Fruit fly (Drosophila melanogaster): ENCODE results near the gene CG4101.
"Not testable (repeated sequence)": the region's sequence is repeated elsewhere in the genome, so short reads cannot be mapped to it uniquely, and the experiment has no call there.

Gene CG4101

DNA sequence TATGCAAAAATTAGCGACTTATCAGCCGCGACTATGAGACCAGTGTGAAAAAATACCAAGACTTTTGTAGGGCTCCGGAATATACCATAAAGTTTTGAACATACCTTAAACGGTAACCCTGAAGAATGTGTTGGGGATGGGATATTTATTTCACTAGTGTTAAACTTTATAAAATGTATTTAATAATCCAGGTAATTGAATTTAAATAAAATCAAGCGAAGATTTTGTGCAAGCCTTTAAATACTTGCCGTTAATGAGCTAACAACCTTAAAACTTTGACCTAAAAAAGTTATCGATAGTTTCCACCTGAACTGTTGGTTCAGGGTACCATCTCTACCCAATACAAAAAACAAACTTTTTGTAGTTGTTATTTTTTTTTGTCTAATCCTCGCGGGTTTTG lies at the start of gene CG4101:
Gene CG4101, plus strand, starts transcription at position 335 of the 400 bp plus-strand sequence.
- TF ChIP-seq usp (GFP tag; optimal IDR thresholded peaks at IDR 0.05) (no peak), CG8478 (optimal IDR thresholded peaks at IDR 0.05) (no peak), Dll (optimal IDR thresholded peaks at IDR 0.05) (no peak), EcR (GFP tag; optimal IDR thresholded peaks at IDR 0.05) (no peak), pan (optimal IDR thresholded peaks at IDR 0.05) (no peak), psq (optimal IDR thresholded peaks at IDR 0.05) (no peak)

DNA sequence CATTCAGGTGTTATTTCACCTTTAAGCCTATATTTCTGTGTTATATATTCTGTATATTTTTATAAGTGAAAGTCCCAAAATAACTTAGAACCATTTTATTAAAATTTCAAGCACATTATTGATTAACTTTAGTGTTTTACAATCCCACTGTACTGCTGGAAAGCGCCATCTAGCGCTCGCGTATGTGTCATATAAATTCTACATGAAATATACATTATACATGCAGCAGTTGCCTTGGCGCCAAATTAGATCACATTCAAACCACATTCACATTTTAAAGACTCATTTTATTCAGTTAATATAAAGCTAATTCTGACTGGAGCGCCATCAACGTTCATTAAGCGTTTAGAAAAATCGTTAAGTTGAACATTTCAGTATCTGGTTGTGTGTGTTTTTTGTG lies 48.9 kb upstream of the CG4101 start:
- TF ChIP-seq psq (optimal IDR thresholded peaks at IDR 0.05) (no peak), pan (optimal IDR thresholded peaks at IDR 0.05) (no peak)

DNA sequence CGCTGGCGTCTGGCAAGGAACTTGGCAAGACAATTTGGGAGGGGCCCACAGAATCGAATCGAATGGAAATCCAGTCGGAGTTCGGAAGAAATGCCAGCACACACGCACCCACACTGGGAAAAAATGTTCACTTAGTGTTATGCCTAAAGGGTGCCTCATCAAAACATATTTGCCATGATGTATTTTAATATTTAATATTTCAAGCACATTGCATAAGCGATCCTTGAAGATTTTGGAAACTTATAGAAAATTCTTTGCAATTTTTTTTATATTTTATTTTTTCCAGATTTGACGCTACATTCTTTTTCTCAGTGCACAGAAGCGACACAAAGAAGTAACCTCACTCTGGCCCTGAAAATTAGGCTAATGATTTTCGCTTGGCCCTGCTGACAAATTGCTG lies 46.2 kb upstream of the CG4101 start:
- TF ChIP-seq usp (GFP tag; optimal IDR thresholded peaks at IDR 0.05): no peak
- no peak for TF ChIP-seq Dll (optimal IDR thresholded peaks at IDR 0.05)
- no peak for TF ChIP-seq EcR (GFP tag; optimal IDR thresholded peaks at IDR 0.05)
- no peak for TF ChIP-seq psq (optimal IDR thresholded peaks at IDR 0.05)
- no peak for TF ChIP-seq CG8478 (optimal IDR thresholded peaks at IDR 0.05)

DNA sequence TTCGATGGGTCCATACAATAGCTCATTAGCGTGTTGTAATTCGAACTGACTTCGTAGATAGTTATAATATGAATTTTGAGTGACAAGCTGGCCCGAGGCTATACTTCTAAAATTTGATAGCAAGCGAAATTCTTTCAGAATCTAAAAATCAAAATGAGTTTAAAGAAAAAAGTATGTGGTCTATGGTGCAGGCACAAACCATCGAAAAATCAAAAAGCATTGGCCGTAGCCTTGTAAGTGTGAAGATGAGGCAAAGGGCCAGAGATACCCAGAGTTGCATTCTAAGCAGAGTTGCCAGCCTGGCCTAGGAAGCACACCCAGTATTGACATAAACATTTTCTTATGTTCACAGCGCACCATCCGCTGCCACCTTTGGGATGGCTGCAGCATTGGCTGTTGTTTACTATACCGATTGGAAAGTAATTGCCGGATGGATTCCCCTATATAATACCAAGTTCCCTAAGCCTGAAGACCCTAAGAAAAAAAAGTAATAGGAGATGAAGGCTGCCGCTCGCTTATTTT lies 45.5 kb upstream of the CG4101 start, which contains the start of gene UQCR-6.4L:
Gene UQCR-6.4L, plus strand, starts transcription at position 51 of the 522 bp plus-strand sequence.
- no peak for TF ChIP-seq pan (optimal IDR thresholded peaks at IDR 0.05)
- no peak for TF ChIP-seq Dll (optimal IDR thresholded peaks at IDR 0.05)
- TF ChIP-seq CG8478 (optimal IDR thresholded peaks at IDR 0.05): no peak

DNA sequence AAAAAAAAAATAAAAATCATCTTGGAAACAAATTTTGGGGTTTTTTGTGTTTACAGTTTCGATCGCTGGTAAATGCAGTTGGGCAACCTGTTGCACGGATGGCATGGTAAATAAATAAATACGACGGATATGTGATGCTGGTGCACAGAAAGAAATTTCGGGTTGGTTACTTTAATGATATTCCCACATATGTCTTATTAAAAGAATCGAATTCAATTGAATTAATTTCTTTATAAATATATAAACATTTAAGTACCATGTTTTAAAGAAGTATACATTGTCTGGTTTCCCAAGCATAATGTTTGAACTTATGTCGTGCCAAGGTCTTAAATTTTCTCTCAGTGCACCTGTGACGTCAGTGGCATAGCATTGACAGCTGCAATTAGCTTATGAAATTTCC lies 44.8 kb upstream of the CG4101 start:
- TF ChIP-seq EcR (GFP tag; optimal IDR thresholded peaks at IDR 0.05): no peak
- TF ChIP-seq CG8478 (optimal IDR thresholded peaks at IDR 0.05): no peak
- TF ChIP-seq Dll (optimal IDR thresholded peaks at IDR 0.05): no peak
- TF ChIP-seq pan (optimal IDR thresholded peaks at IDR 0.05): no peak
- no peak for TF ChIP-seq psq (optimal IDR thresholded peaks at IDR 0.05)
- no peak for TF ChIP-seq usp (GFP tag; optimal IDR thresholded peaks at IDR 0.05)

DNA sequence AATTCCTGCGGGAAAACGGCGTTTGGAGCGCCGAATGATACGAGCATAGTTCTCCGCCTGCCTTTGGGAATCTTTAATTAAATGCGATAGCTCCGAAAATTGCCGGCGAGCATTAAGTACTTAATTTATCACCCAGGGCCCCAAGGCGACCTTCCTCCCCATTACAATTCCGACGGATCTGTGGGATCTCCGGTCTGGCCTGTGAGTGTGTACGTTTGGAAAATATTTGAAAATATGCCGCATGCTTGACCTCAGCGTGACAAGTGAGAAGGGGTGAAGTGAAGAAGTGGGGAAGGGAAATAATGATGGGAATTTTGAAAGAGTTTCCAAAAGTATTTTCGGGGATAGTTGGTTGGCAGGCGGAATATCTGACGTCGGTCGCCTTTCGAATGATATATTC lies 42.8 kb upstream of the CG4101 start:
- no peak for TF ChIP-seq pan (optimal IDR thresholded peaks at IDR 0.05)
- no peak for TF ChIP-seq Dll (optimal IDR thresholded peaks at IDR 0.05)
- no peak for TF ChIP-seq usp (GFP tag; optimal IDR thresholded peaks at IDR 0.05)
- no peak for TF ChIP-seq psq (optimal IDR thresholded peaks at IDR 0.05)
- TF ChIP-seq CG8478 (optimal IDR thresholded peaks at IDR 0.05): no peak
- no peak for TF ChIP-seq EcR (GFP tag; optimal IDR thresholded peaks at IDR 0.05)

DNA sequence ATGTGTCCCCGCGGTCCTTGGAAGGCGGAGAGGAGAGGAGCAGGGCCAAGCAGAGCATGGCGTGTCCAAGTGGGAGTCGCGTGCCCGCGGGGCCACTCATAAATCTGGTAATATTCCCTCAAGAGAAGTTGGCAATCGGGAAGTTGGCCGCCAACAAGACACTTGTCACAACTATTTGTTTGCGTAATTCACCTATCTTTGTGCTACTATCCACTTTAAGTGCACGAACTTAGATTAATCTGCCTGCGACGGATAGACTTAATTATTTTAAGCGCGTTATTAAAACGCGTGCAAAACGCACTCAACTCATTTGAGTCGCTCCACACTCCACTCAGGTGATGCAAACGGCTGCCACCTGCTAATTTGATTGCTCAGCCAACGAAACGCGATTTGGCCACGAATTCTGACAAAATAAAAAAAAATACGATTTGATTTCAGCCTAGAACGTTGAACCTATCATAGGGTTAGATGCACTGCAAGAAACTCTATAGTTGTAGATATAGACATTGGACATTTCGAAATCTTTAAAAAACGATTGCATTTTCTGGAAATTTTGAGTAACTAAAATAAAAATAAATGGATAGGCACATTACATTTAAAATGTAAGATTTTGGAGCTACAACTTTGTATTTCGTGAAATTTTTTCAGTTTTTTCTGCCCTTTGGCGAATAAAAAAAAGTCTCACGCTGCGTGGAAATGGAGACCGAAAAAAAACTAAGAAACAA lies 41.1 kb upstream of the CG4101 start:
- TF ChIP-seq pan (optimal IDR thresholded peaks at IDR 0.05) (no peak), Dll (optimal IDR thresholded peaks at IDR 0.05) (no peak), CG8478 (optimal IDR thresholded peaks at IDR 0.05) (no peak), usp (GFP tag; optimal IDR thresholded peaks at IDR 0.05) (no peak), psq (optimal IDR thresholded peaks at IDR 0.05) (no peak), EcR (GFP tag; optimal IDR thresholded peaks at IDR 0.05) (no peak)

DNA sequence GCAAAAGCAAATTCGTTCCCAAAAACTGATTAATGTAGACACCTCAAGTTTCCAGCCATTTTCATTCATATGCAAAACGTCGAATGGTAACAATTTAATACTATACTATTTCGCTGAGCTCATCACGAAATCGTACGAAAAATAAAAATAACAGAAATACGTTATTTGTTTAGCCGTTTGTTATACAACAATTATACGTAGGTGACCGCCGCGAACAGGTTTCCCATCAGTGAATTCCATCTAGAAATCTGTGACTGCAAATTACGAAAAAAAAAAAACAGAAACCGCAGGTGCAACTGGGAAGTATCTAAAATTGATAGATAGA lies 40.6 kb upstream of the CG4101 start:
- TF ChIP-seq psq (optimal IDR thresholded peaks at IDR 0.05): no peak

DNA sequence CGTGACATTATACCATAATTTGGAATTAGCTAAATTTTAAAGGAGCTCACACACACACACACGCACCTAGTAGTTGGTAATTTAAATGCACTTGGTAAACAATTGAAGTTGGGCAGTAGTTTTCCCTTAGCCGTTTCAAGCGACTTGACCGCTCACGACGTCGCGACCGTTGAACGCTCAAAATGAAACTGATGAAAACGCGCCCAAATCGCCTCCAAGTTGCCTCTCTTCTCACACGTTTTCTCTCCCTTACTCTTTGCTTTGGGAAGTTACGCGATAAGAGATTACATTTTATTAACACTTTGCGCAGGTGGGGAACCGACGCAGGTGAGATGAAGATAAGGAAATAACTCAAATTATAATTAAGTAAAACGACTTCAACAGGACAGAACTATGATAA lies 40.1 kb upstream of the CG4101 start:
- TF ChIP-seq usp (GFP tag; optimal IDR thresholded peaks at IDR 0.05): no peak
- no peak for TF ChIP-seq psq (optimal IDR thresholded peaks at IDR 0.05)
- no peak for TF ChIP-seq Dll (optimal IDR thresholded peaks at IDR 0.05)
- no peak for TF ChIP-seq pan (optimal IDR thresholded peaks at IDR 0.05)
- TF ChIP-seq CG8478 (optimal IDR thresholded peaks at IDR 0.05): no peak
- TF ChIP-seq EcR (GFP tag; optimal IDR thresholded peaks at IDR 0.05): no peak

DNA sequence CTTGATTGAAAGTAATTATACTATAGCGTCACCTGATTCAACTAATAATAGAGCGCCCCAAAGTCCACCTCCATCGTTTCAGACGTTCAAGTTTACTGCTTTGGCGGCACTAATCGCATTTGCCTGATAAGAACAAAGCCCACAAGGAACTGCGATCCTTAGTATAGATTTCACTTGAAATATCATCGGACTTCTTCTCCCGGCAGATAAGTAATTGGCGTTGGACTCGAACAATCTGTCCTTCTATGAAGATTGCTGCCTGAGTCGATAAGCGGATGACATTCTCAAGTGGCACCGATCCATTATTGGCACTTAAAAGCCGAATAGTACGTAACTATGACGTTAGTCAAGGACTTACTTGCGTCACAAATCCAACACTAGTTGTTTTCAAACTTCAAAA lies 39.1 kb upstream of the CG4101 start, which contains the start of gene Mipp1:
Gene Mipp1, minus strand, starts transcription at position 101 of the 400 bp plus-strand sequence.
- TF ChIP-seq CG8478, pan, Dll (optimal IDR thresholded peaks at IDR 0.05): not testable (repeated sequence)

DNA sequence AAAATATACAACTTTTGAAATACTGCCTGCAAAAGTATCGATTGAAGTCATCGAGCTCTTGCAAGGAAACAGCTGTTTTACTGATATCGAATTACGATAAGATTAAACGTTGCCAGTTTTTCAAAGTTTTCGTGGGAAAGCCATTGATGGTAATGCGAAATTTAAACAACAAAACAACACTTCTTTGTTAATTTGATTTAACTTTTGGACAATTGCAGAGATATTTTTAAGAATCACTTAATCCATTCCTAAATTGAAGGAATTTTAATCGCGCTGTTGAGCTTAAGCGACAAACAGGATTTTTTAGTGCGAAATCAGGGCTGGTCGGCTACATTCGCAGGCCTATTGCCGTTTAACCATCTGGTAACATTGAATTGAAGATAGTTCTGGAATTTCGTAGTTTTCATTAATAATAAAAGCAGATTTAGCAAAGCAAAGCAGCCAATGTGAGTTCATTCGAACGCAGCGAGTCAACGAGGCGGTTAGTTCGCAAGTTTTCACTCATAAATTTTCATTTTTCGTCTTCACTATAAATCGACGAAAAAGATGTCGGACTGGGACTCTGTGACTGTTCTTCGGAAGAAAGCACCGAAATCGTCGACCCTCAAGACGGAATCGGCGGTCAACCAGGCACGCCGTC lies 37.9 kb upstream of the CG4101 start, which contains the start of gene mbf1:
Gene mbf1, plus strand, starts transcription at position 130 of the 640 bp plus-strand sequence.
- no peak for TF ChIP-seq pan (optimal IDR thresholded peaks at IDR 0.05)
- no peak for TF ChIP-seq usp (GFP tag; optimal IDR thresholded peaks at IDR 0.05)
- no peak for TF ChIP-seq Dll (optimal IDR thresholded peaks at IDR 0.05)
- TF ChIP-seq psq (optimal IDR thresholded peaks at IDR 0.05): no peak
- TF ChIP-seq EcR (GFP tag; optimal IDR thresholded peaks at IDR 0.05): no peak
- TF ChIP-seq CG8478 (optimal IDR thresholded peaks at IDR 0.05): no peak

DNA sequence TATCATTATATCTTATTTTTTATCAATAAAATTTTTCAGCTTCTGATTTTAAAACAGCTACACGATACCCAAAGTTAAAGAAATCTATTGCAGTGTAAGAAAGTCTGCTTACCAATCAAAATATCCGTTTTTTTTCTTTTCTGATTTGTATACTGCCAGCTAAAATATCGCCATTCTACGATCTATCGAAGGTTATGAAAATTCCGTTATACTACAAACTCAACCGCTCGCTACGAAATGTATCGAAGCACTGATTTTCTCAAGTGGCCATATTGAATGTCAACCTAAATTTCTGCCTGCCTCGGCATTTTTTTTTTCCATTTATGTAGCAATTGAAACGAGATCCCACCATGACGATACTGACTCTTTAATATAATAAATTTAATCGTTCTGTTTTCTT lies 32.2 kb upstream of the CG4101 start, which contains the start of gene nxf2:
Gene nxf2, minus strand, starts transcription at position 258 of the 400 bp plus-strand sequence.
- TF ChIP-seq usp (GFP tag; optimal IDR thresholded peaks at IDR 0.05) (no peak), EcR (GFP tag; optimal IDR thresholded peaks at IDR 0.05) (no peak), pan (optimal IDR thresholded peaks at IDR 0.05) (no peak), psq (optimal IDR thresholded peaks at IDR 0.05) (no peak), Dll (optimal IDR thresholded peaks at IDR 0.05) (no peak), CG8478 (optimal IDR thresholded peaks at IDR 0.05) (no peak)

Measured in whole organism.